Worm (Caenorhabditis elegans): ENCODE results near the gene cdh-7.

Gene cdh-7

ce11 chrII:14896503-14896902 lies 53.5 kb downstream of the cdh-7 start:
- no peak for TF ChIP-seq lin-15B (tag; optimal IDR thresholded peaks at IDR 0.05)
- no peak for TF ChIP-seq R02D3.7 (tag; optimal IDR thresholded peaks at IDR 0.05)
- no peak for TF ChIP-seq zag-1 (tag; optimal IDR thresholded peaks at IDR 0.05)
- TF ChIP-seq sea-2 (GFP tag; optimal IDR thresholded peaks at IDR 0.05): no peak
- peak; percentile 79 for TF ChIP-seq nfya-1 (tag; optimal IDR thresholded peaks at IDR 0.05; ENCODE audit: insufficient read depth)
- no peak for TF ChIP-seq pqm-1 (tag; optimal IDR thresholded peaks at IDR 0.05)

All from whole organism, L3 larva.